Fruit fly (Drosophila melanogaster) whole organism, prepupa: Measurements from ENCODE around the gene CG32024.

ENCODE experiments used
- CG1621 ChIP-seq: fragments of 200-800 bp; sonication (Bioruptor generic); optimal IDR thresholded peaks from 3 replicates; lab custom pipeline; 2018; ENCODE audit warnings: missing biosample characterization, mild to moderate bottlenecking, missing genetic modification characterization
- CG32006 ChIP-seq: fragments of 200-800 bp; sonication (Bioruptor generic); optimal IDR thresholded peaks from 3 replicates; lab custom pipeline; 2017; ENCODE audit warnings: missing biosample characterization, mild to moderate bottlenecking, missing genetic modification characterization
- CG3919 ChIP-seq: fragments of 200-800 bp; sonication (Bioruptor generic); optimal IDR thresholded peaks from 3 replicates; lab custom pipeline; 2016; ENCODE audit warnings: missing biosample characterization, missing genetic modification characterization
- CG6163 ChIP-seq: fragments of 200-800 bp; sonication (Bioruptor generic); IDR thresholded peaks from 3 replicates; pipeline ENCODE4 v1.3.6; 2022; ENCODE audit warnings: missing biosample characterization, missing genetic modification characterization
- CG6276 ChIP-seq: fragments of 200-800 bp; sonication (Bioruptor generic); optimal IDR thresholded peaks from 2 replicates; lab custom pipeline; 2017; ENCODE audit warnings: missing biosample characterization, mild to moderate bottlenecking, missing genetic modification characterization
- CG6792 ChIP-seq: fragments of 200-800 bp; sonication (Bioruptor generic); optimal IDR thresholded peaks from 3 replicates; lab custom pipeline; 2016; ENCODE audit warnings: missing biosample characterization, missing genetic modification characterization
- CG8632 ChIP-seq: fragments of 200-800 bp; sonication (Bioruptor generic); optimal IDR thresholded peaks from 3 replicates; lab custom pipeline; 2016; ENCODE audit warnings: missing biosample characterization, missing genetic modification characterization
- Eip78C ChIP-seq: fragments of 200-800 bp; sonication (Bioruptor generic); peaks from one replicate; lab custom pipeline; 2016; ENCODE audit warnings: missing biosample characterization, missing genetic modification characterization
- Eip93F ChIP-seq: fragments of 200-800 bp; sonication (Bioruptor generic); optimal IDR thresholded peaks from 2 replicates; lab custom pipeline; 2016; ENCODE audit warnings: missing biosample characterization, mild to moderate bottlenecking, missing genetic modification characterization
- Hr39 ChIP-seq: fragments of 200-800 bp; sonication (Bioruptor generic); optimal IDR thresholded peaks from 2 replicates; lab custom pipeline; 2016; ENCODE audit warnings: missing biosample characterization, missing genetic modification characterization
- Hr4 ChIP-seq: fragments of 200-800 bp; sonication (Bioruptor generic); optimal IDR thresholded peaks from 3 replicates; lab custom pipeline; 2016; ENCODE audit warnings: missing biosample characterization, missing genetic modification characterization
- Sox102F ChIP-seq: fragments of 200-800 bp; sonication (Bioruptor generic); optimal IDR thresholded peaks from 2 replicates; lab custom pipeline; 2016; ENCODE audit warnings: missing biosample characterization, mild to moderate bottlenecking, missing genetic modification characterization
- Sox14 ChIP-seq: fragments of 200-800 bp; sonication (Bioruptor generic); optimal IDR thresholded peaks from 3 replicates; lab custom pipeline; 2016; ENCODE audit warnings: missing biosample characterization, missing genetic modification characterization
- achi ChIP-seq: fragments of 200-800 bp; sonication (Bioruptor generic); optimal IDR thresholded peaks from 3 replicates; lab custom pipeline; 2016; ENCODE audit warnings: missing biosample characterization, missing genetic modification characterization
- fkh ChIP-seq: fragments of 200-800 bp; sonication (Bioruptor generic); optimal IDR thresholded peaks from 3 replicates; lab custom pipeline; 2017; ENCODE audit warnings: missing biosample characterization, mild to moderate bottlenecking, missing genetic modification characterization, moderate library complexity
- spab ChIP-seq: fragments of 200-800 bp; sonication (Bioruptor generic); optimal IDR thresholded peaks from 2 replicates; lab custom pipeline; 2017; ENCODE audit warnings: missing biosample characterization, mild to moderate bottlenecking, missing genetic modification characterization, missing genetic modification reagents
- svp ChIP-seq: fragments of 200-800 bp; sonication (Bioruptor generic); peaks from one replicate; lab custom pipeline; 2016; ENCODE audit warnings: missing biosample characterization, missing genetic modification characterization

Gene CG32024

dm6 chr3L:8855262-8855661 is 47.9 kb downstream of the CG32024 start:
- TF ChIP-seq CG6163 (GFP tag; lab: Robert Waterston, UW) (no peak), Hr39 (no peak), CG8632 (no peak), svp (GFP tag; lab: Kevin White, UChicago) (peak; percentile 21), Hr4 (GFP tag; lab: Kevin White, UChicago) (no peak), CG6792 (GFP tag; lab: Kevin White, UChicago) (no peak), CG6276 (GFP tag; lab: Kevin White, UChicago) (no peak), CG32006 (no peak), spab (GFP tag; lab: Kevin White, UChicago) (no peak), Eip78C (GFP tag; lab: Kevin White, UChicago) (peak; percentile 6), Eip93F (GFP tag; lab: Kevin White, UChicago) (no peak), Sox102F (GFP tag; lab: Kevin White, UChicago) (no peak)

- TF ChIP-seq fkh (GFP tag; lab: Kevin White, UChicago): peak; percentile 27
- TF ChIP-seq achi (GFP tag; lab: Kevin White, UChicago): no peak
Observed at dm6 chr3L:8856875-8857274, 49.5 kb downstream of the CG32024 start.

- peak; percentile 14 for TF ChIP-seq Eip78C (GFP tag; lab: Kevin White, UChicago)
- TF ChIP-seq CG3919 (GFP tag; lab: Kevin White, UChicago): no peak
- TF ChIP-seq CG1621: no peak
- TF ChIP-seq Sox14 (GFP tag; lab: Kevin White, UChicago): no peak
Observed at dm6 chr3L:8857648-8858362, 50.4 kb downstream of the CG32024 start.
